Fruit fly (Drosophila melanogaster) whole organism, embryonic: Measurements from ENCODE around the gene CG9130.

Source experiments
- Abd-B ChIP-seq: fragments of 200-800 bp; sonication (Bioruptor generic); optimal IDR thresholded peaks from 2 replicates; lab custom pipeline; 2018; ENCODE audit warnings: missing biosample characterization, mild to moderate bottlenecking, missing genetic modification characterization, moderate library complexity
- Bgb ChIP-seq: fragments of 200-800 bp; sonication (Bioruptor generic); IDR thresholded peaks from 2 replicates; pipeline ENCODE4 v1.3.6; 2022; ENCODE audit warnings: missing biosample characterization, missing genetic modification characterization; ENCODE audit not compliant: partially characterized antibody
- CG10274 ChIP-seq: fragments of 200-800 bp; sonication (Bioruptor generic); optimal IDR thresholded peaks from 3 replicates; lab custom pipeline; 2017; ENCODE audit warnings: missing biosample characterization, mild to moderate bottlenecking, missing genetic modification characterization
- CG10543 ChIP-seq: fragments of 200-800 bp; sonication (Bioruptor generic); optimal IDR thresholded peaks from 3 replicates; lab custom pipeline; 2017; ENCODE audit warnings: missing biosample characterization, mild to moderate bottlenecking, missing genetic modification characterization, moderate library complexity
- CG12155 ChIP-seq: fragments of 200-800 bp; sonication (Bioruptor generic); optimal IDR thresholded peaks from 3 replicates; lab custom pipeline; 2016; ENCODE audit warnings: missing biosample characterization, missing genetic modification characterization
- CG13296 ChIP-seq: fragments of 200-800 bp; sonication (Bioruptor generic); optimal IDR thresholded peaks from 3 replicates; lab custom pipeline; 2018; ENCODE audit warnings: missing biosample characterization, mild to moderate bottlenecking, missing genetic modification characterization
- CG14965 ChIP-seq: fragments of 200-800 bp; sonication (Bioruptor generic); optimal IDR thresholded peaks from 2 replicates; lab custom pipeline; 2016; ENCODE audit warnings: missing biosample characterization, missing genetic modification characterization, borderline replicate concordance
- CG17829 ChIP-seq: fragments of 200-800 bp; optimal IDR thresholded peaks from 2 replicates; lab custom pipeline; 2019; ENCODE audit warnings: missing biosample characterization, mild to moderate bottlenecking, missing genetic modification characterization, moderate library complexity
- CG18619 ChIP-seq: fragments of 200-800 bp; sonication (Bioruptor generic); optimal IDR thresholded peaks from 3 replicates; lab custom pipeline; 2017; ENCODE audit warnings: missing biosample characterization, mild to moderate bottlenecking, missing genetic modification characterization
- CG2712 ChIP-seq: fragments of 200-800 bp; optimal IDR thresholded peaks from 3 replicates; lab custom pipeline; 2019; ENCODE audit warnings: missing biosample characterization, mild to moderate bottlenecking, missing genetic modification characterization, moderate library complexity
- CG2875 ChIP-seq: fragments of 200-800 bp; sonication (Bioruptor generic); optimal IDR thresholded peaks from 2 replicates; lab custom pipeline; 2017; ENCODE audit warnings: missing biosample characterization, mild to moderate bottlenecking, missing genetic modification characterization, missing genetic modification reagents
- CG33557 ChIP-seq: fragments of 200-800 bp; sonication (Bioruptor generic); optimal IDR thresholded peaks from 2 replicates; lab custom pipeline; 2019; ENCODE audit warnings: missing biosample characterization, mild to moderate bottlenecking, missing genetic modification characterization, moderate library complexity
- CG4328 ChIP-seq: fragments of 200-800 bp; sonication (Bioruptor generic); optimal IDR thresholded peaks from 3 replicates; lab custom pipeline; 2017; ENCODE audit warnings: missing biosample characterization, missing genetic modification reagents, missing genetic modification characterization
- CG4854 ChIP-seq: fragments of 200-800 bp; sonication (Bioruptor generic); optimal IDR thresholded peaks from 2 replicates; lab custom pipeline; 2016; ENCODE audit warnings: missing biosample characterization, missing genetic modification characterization, inconsistent platforms
- CG6175 ChIP-seq: fragments of 200-800 bp; sonication (Bioruptor generic); IDR thresholded peaks from 3 replicates; pipeline ENCODE4 v1.3.6; 2022; ENCODE audit warnings: missing biosample characterization, missing genetic modification characterization
- CG6813 ChIP-seq: fragments of 200-800 bp; sonication (Bioruptor generic); optimal IDR thresholded peaks from 2 replicates; lab custom pipeline; 2017; ENCODE audit warnings: missing biosample characterization, missing genetic modification characterization, mild to moderate bottlenecking, moderate library complexity, missing genetic modification reagents
- CG7556 ChIP-seq: fragments of 200-800 bp; sonication (Bioruptor generic); optimal IDR thresholded peaks from 2 replicates; lab custom pipeline; 2017; ENCODE audit warnings: missing biosample characterization, mild to moderate bottlenecking, missing genetic modification characterization
- CG8089 ChIP-seq: fragments of 200-800 bp; sonication (Bioruptor generic); optimal IDR thresholded peaks from 3 replicates; lab custom pipeline; 2016; ENCODE audit warnings: missing biosample characterization, missing genetic modification characterization
- CG8290 ChIP-seq, 3 experiments: fragments of 200-800 bp; sonication (Bioruptor generic); optimal IDR thresholded peaks; 2 replicates each; lab custom pipeline; 2016 to 2019; ENCODE audit warnings: missing biosample characterization in 3 of 3, missing genetic modification characterization in 3 of 3, mild to moderate bottlenecking in 2 of 3, moderate library complexity in 1 of 3
- CG8359 ChIP-seq: fragments of 200-800 bp; sonication (Bioruptor generic); optimal IDR thresholded peaks from 2 replicates; lab custom pipeline; 2017; ENCODE audit warnings: missing biosample characterization, mild to moderate bottlenecking, missing genetic modification characterization, borderline replicate concordance
- CrebB ChIP-seq: fragments of 200-800 bp; sonication (Bioruptor generic); optimal IDR thresholded peaks from 3 replicates; lab custom pipeline; 2018; ENCODE audit warnings: missing biosample characterization, mild to moderate bottlenecking, missing genetic modification characterization
- Dad ChIP-seq: fragments of 200-800 bp; sonication (Bioruptor generic); optimal IDR thresholded peaks from 3 replicates; lab custom pipeline; 2016; ENCODE audit warnings: missing biosample characterization, missing genetic modification characterization
- Eip74EF ChIP-seq, 2 experiments: fragments of 200-800 bp in 1 of 2; fragments of >200 bp in 1 of 2; sonication (Bioruptor generic) in 1 of 2; optimal IDR thresholded peaks; 2 replicates each; lab custom pipeline; 2017 to 2019; ENCODE audit warnings: missing biosample characterization in 2 of 2, missing genetic modification characterization in 2 of 2, mild to moderate bottlenecking in 1 of 2, moderate library complexity in 1 of 2
- HLH4C ChIP-seq: fragments of 200-800 bp; sonication (Bioruptor generic); IDR thresholded peaks from 3 replicates; pipeline ENCODE4 v1.3.6; 2022; ENCODE audit warnings: missing biosample characterization, missing genetic modification characterization; ENCODE audit not compliant: partially characterized antibody
- HLHmδ ChIP-seq: fragments of 200-800 bp; sonication (Bioruptor generic); optimal IDR thresholded peaks from 2 replicates; lab custom pipeline; 2018; ENCODE audit warnings: missing biosample characterization, mild to moderate bottlenecking, missing genetic modification characterization, moderate library complexity
- HmgZ ChIP-seq: fragments of 200-800 bp; sonication (Bioruptor generic); optimal IDR thresholded peaks from 2 replicates; lab custom pipeline; 2018; ENCODE audit warnings: missing biosample characterization, mild to moderate bottlenecking, missing genetic modification characterization
- Kr ChIP-seq: fragments of 200-800 bp; sonication (Bioruptor generic); optimal IDR thresholded peaks from 2 replicates; lab custom pipeline; 2017; ENCODE audit warnings: missing biosample characterization, mild to moderate bottlenecking, missing genetic modification characterization
- MTF-1 ChIP-seq: fragments of 200-800 bp; sonication (Bioruptor generic); optimal IDR thresholded peaks from 2 replicates; lab custom pipeline; 2018; ENCODE audit warnings: missing biosample characterization, mild to moderate bottlenecking, missing genetic modification characterization, borderline replicate concordance
- Meics ChIP-seq: fragments of 200-800 bp; sonication (Bioruptor generic); optimal IDR thresholded peaks from 2 replicates; lab custom pipeline; 2017; ENCODE audit warnings: missing biosample characterization, mild to moderate bottlenecking, missing genetic modification characterization
- NK7.1 ChIP-seq: fragments of 200-800 bp; sonication (Bioruptor generic); optimal IDR thresholded peaks from 3 replicates; lab custom pipeline; 2016; ENCODE audit warnings: missing biosample characterization, missing genetic modification characterization
- Nf-YC ChIP-seq: fragments of 200-800 bp; optimal IDR thresholded peaks from 3 replicates; lab custom pipeline; 2019; ENCODE audit warnings: missing biosample characterization, mild to moderate bottlenecking, missing genetic modification characterization, moderate library complexity
- ab ChIP-seq: fragments of 200-800 bp; sonication (Bioruptor generic); optimal IDR thresholded peaks from 2 replicates; lab custom pipeline; 2016; ENCODE audit warnings: missing biosample characterization, missing genetic modification characterization
- ap ChIP-seq: fragments of 200-800 bp; sonication (Bioruptor generic); IDR thresholded peaks from 2 replicates; pipeline ENCODE4 v1.3.6; 2022; ENCODE audit warnings: missing biosample characterization, missing genetic modification characterization
- ase ChIP-seq: fragments of 200-800 bp; sonication (Bioruptor generic); IDR thresholded peaks from 3 replicates; pipeline ENCODE4 v1.3.6; 2022; ENCODE audit warnings: missing biosample characterization, missing genetic modification characterization
- caup ChIP-seq: fragments of 200-800 bp; sonication (Bioruptor generic); optimal IDR thresholded peaks from 3 replicates; lab custom pipeline; 2017; ENCODE audit warnings: missing biosample characterization, mild to moderate bottlenecking, missing genetic modification characterization, moderate library complexity; ENCODE audit not compliant: severe bottlenecking
- cg ChIP-seq: fragments of 200-800 bp; sonication (Bioruptor generic); optimal IDR thresholded peaks from 3 replicates; lab custom pipeline; 2019; ENCODE audit warnings: missing biosample characterization, mild to moderate bottlenecking, missing genetic modification characterization, moderate library complexity
- en ChIP-seq: fragments of 200-800 bp; sonication (Bioruptor generic); optimal IDR thresholded peaks from 2 replicates; lab custom pipeline; 2016; ENCODE audit warnings: missing biosample characterization, missing genetic modification characterization
- fu2 ChIP-seq: fragments of 200-800 bp; sonication (Bioruptor generic); optimal IDR thresholded peaks from 2 replicates; lab custom pipeline; 2016; ENCODE audit warnings: missing biosample characterization, missing genetic modification characterization
- her ChIP-seq: fragments of 200-800 bp; sonication (Bioruptor generic); optimal IDR thresholded peaks from 2 replicates; lab custom pipeline; 2016; ENCODE audit warnings: missing biosample characterization, missing genetic modification characterization
- nau ChIP-seq: fragments of 200-800 bp; sonication (Bioruptor generic); optimal IDR thresholded peaks from 3 replicates; lab custom pipeline; 2017; ENCODE audit warnings: missing biosample characterization, mild to moderate bottlenecking, missing genetic modification characterization, missing genetic modification reagents
- pros ChIP-seq: fragments of 200-800 bp; sonication (Bioruptor generic); optimal IDR thresholded peaks from 3 replicates; lab custom pipeline; 2019; ENCODE audit warnings: missing biosample characterization, mild to moderate bottlenecking, missing genetic modification characterization, moderate library complexity
- ro ChIP-seq: fragments of 200-800 bp; sonication (Bioruptor generic); IDR thresholded peaks from 2 replicates; pipeline ENCODE4 v1.3.6; 2022; ENCODE audit warnings: missing biosample characterization, missing genetic modification characterization
- sc ChIP-seq, 3 experiments: fragments of >200 bp in 2 of 3; fragments of 200-800 bp in 1 of 3; sonication (Bioruptor generic) in 1 of 3; optimal IDR thresholded peaks; 2 replicates in 2 of 3; 3 replicates in 1 of 3; lab custom pipeline; 2017; ENCODE audit warnings: mild to moderate bottlenecking in 1 of 3, missing biosample characterization in 1 of 3, missing genetic modification characterization in 1 of 3, missing genetic modification reagents in 1 of 3
- sr ChIP-seq: fragments of 200-800 bp; sonication (Bioruptor generic); IDR thresholded peaks from 3 replicates; pipeline ENCODE4 v1.3.6; 2022; ENCODE audit warnings: missing biosample characterization, missing genetic modification characterization
- stwl ChIP-seq: fragments of 200-800 bp; sonication (Bioruptor generic); optimal IDR thresholded peaks from 3 replicates; lab custom pipeline; 2018; ENCODE audit warnings: missing biosample characterization, mild to moderate bottlenecking, missing genetic modification characterization, moderate library complexity
- tna ChIP-seq: fragments of 200-800 bp; sonication (Bioruptor generic); IDR thresholded peaks from 2 replicates; pipeline ENCODE4 v1.3.6; 2022; ENCODE audit warnings: missing biosample characterization, missing genetic modification characterization; ENCODE audit not compliant: partially characterized antibody
- twi ChIP-seq: fragments of 200-800 bp; optimal IDR thresholded peaks from 2 replicates; lab custom pipeline; 2019; ENCODE audit warnings: missing biosample characterization, mild to moderate bottlenecking, missing genetic modification characterization, moderate library complexity
- wdn ChIP-seq: fragments of 200-800 bp; sonication (Bioruptor generic); IDR thresholded peaks from 2 replicates; pipeline ENCODE4 v1.3.6; 2022; ENCODE audit warnings: missing biosample characterization, missing genetic modification characterization
- yki ChIP-seq: fragments of >200 bp; optimal IDR thresholded peaks from 3 replicates; lab custom pipeline; 2018

Gene CG9130

DNA sequence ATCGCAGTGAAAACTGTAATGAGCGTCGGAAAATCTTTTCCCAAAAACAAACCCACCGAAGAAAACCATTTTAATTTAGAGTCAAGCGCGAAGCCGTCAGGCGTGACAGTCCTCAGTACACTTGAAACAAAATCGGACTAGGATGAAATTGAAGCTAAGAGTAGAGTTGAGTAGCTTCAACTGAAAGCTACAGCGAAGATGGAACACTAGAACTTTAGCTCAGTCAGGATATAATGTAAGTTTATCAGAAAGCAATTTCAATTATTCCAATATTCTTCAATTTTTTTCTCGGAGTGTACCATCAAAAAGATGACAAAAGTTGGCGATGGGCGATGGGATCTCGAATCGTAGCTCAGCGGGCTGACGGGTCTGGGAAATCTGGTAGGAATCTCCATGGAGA is 35.4 kb upstream of the CG9130 start (continued):
- TF ChIP-seq CG8290 (GFP tag; optimal IDR thresholded peaks at IDR 0.05; lab: Kevin White, UChicago) (no peak), CG8290 (tag; optimal IDR thresholded peaks at IDR 0.05; lab: Kevin White, UChicago) (peak in 1 of 2 experiments; percentile 45), CG17829 (tag; lab: Kevin White, UChicago) (peak; percentile 48), tna (no peak), Meics (GFP tag; lab: Kevin White, UChicago) (no peak), cg (GFP tag; lab: Kevin White, UChicago) (no peak), Abd-B (peak; percentile 14), CG4854 (no peak), HLHmδ (GFP tag; lab: Kevin White, UChicago) (no peak), CG14965 (no peak), her (GFP tag; lab: Kevin White, UChicago) (no peak), yki (lab: Kevin White, UChicago) (no peak), Eip74EF (GFP tag; optimal IDR thresholded peaks at IDR 0.05; lab: Kevin White, UChicago) (no peak), twi (tag; lab: Kevin White, UChicago) (no peak), sr (GFP tag; lab: Robert Waterston, UW) (no peak), nau (GFP tag; lab: Kevin White, UChicago) (peak; percentile 14), CG2712 (peak; percentile 64), pros (GFP tag; lab: Kevin White, UChicago) (no peak), ase (GFP tag; lab: Robert Waterston, UW) (no peak), ro (no peak), CG8089 (GFP tag; lab: Kevin White, UChicago) (no peak), ap (GFP tag; lab: Robert Waterston, UW) (0 out of 2 replicates have a peak, but pooled peaks have one; percentile 37), HmgZ (no peak), fu2 (GFP tag; lab: Kevin White, UChicago) (no peak), CG8359 (GFP tag; lab: Kevin White, UChicago) (peak; percentile 21), MTF-1 (GFP tag; lab: Kevin White, UChicago) (no peak), CrebB (no peak), CG6175 (GFP tag; lab: Robert Waterston, UW) (no peak), CG10543 (GFP tag; lab: Kevin White, UChicago) (no peak), en (GFP tag; lab: Kevin White, UChicago) (no peak), CG4328 (GFP tag; lab: Kevin White, UChicago) (no peak), CG6813 (GFP tag; lab: Kevin White, UChicago) (peak; percentile 38), Dad (peak; percentile 3), Bgb (GFP tag; lab: Robert Waterston, UW) (no peak), CG13296 (GFP tag; lab: Kevin White, UChicago) (no peak), wdn (GFP tag; lab: Robert Waterston, UW) (no peak), HLH4C (no peak), stwl (no peak), CG7556 (GFP tag; lab: Kevin White, UChicago) (peak; percentile 19), sc (optimal IDR thresholded peaks at IDR 0.05; lab: Kevin White, UChicago) (no peak), sc (GFP tag; optimal IDR thresholded peaks at IDR 0.05; lab: Kevin White, UChicago) (no peak), NK7.1 (no peak), ab (GFP tag; lab: Kevin White, UChicago) (no peak), CG2875 (GFP tag; lab: Kevin White, UChicago) (peak; percentile 43), Kr (GFP tag; lab: Kevin White, UChicago) (no peak), CG33557 (GFP tag; lab: Kevin White, UChicago) (no peak), CG10274 (GFP tag; lab: Kevin White, UChicago) (no peak), Nf-YC (no peak), CG18619 (GFP tag; lab: Kevin White, UChicago) (no peak), CG12155 (GFP tag; lab: Kevin White, UChicago) (no peak), caup (no peak)
